Worm (Caenorhabditis elegans) whole organism, late embryonic: ENCODE data around the gene T13G4.7.

ENCODE experiments used
- C08G9.2 ChIP-seq: sonication (generic microtip); optimal IDR thresholded peaks from 2 replicates; lab custom pipeline; 2016; ENCODE audit warnings: mild to moderate bottlenecking, missing genetic modification characterization, moderate library complexity, missing compliant biosample characterization
- F13H6.1 ChIP-seq: sonication (generic microtip); optimal IDR thresholded peaks from 2 replicates; lab custom pipeline; 2016; ENCODE audit warnings: missing genetic modification characterization, missing compliant biosample characterization
- K09A11.1 ChIP-seq: sonication (generic microtip); optimal IDR thresholded peaks from 2 replicates; lab custom pipeline; 2017; ENCODE audit warnings: antibody characterized with exemption, mild to moderate bottlenecking, missing genetic modification characterization, missing compliant biosample characterization; ENCODE audit not compliant: insufficient read depth
- Y22D7AL.16 ChIP-seq: sonication (generic microtip); optimal IDR thresholded peaks from 2 replicates; lab custom pipeline; 2016; ENCODE audit warnings: missing genetic modification characterization, missing compliant biosample characterization
- ahr-1 ChIP-seq: sonication (generic microtip); optimal IDR thresholded peaks from 2 replicates; lab custom pipeline; 2016; ENCODE audit warnings: missing genetic modification characterization, missing compliant biosample characterization
- ama-1 ChIP-seq: fragments of 150-350 bp; optimal IDR thresholded peaks from 2 replicates; lab custom pipeline; 2014
- ceh-18 ChIP-seq: sonication (generic microtip); optimal IDR thresholded peaks from 2 replicates; lab custom pipeline; 2016; ENCODE audit warnings: missing genetic modification characterization, missing compliant biosample characterization
- ceh-19 ChIP-seq: fragments of 200-800 bp; sonication (Bioruptor generic); optimal IDR thresholded peaks from 2 replicates; lab custom pipeline; 2018; ENCODE audit warnings: mild to moderate bottlenecking, missing genetic modification characterization, missing compliant biosample characterization
- ceh-2 ChIP-seq: sonication (generic microtip); optimal IDR thresholded peaks from 2 replicates; lab custom pipeline; 2016; ENCODE audit warnings: missing genotype, missing genetic modification characterization, missing compliant biosample characterization
- ceh-22 ChIP-seq: sonication (generic microtip); optimal IDR thresholded peaks from 2 replicates; lab custom pipeline; 2017; ENCODE audit warnings: missing biosample characterization, missing genetic modification characterization
- ceh-24 ChIP-seq: sonication (generic microtip); optimal IDR thresholded peaks from 2 replicates; lab custom pipeline; 2016; ENCODE audit warnings: mild to moderate bottlenecking, missing genetic modification characterization, missing compliant biosample characterization
- ceh-31 ChIP-seq: sonication (generic microtip); optimal IDR thresholded peaks from 2 replicates; lab custom pipeline; 2016; ENCODE audit warnings: missing genetic modification characterization, missing compliant biosample characterization
- ceh-6 ChIP-seq: fragments of 200-800 bp; sonication (Bioruptor generic); optimal IDR thresholded peaks from 2 replicates; lab custom pipeline; 2018; ENCODE audit warnings: mild to moderate bottlenecking, missing genetic modification characterization, missing compliant biosample characterization
- ceh-9 ChIP-seq: sonication (generic microtip); optimal IDR thresholded peaks from 2 replicates; lab custom pipeline; 2016; ENCODE audit warnings: mild to moderate bottlenecking, missing genetic modification characterization, inconsistent platforms, missing compliant biosample characterization
- dmd-4 ChIP-seq: sonication (generic microtip); optimal IDR thresholded peaks from 2 replicates; lab custom pipeline; 2016; ENCODE audit warnings: borderline replicate concordance, missing genetic modification characterization, missing compliant biosample characterization
- elt-2 ChIP-seq: sonication (generic microtip); optimal IDR thresholded peaks from 2 replicates; lab custom pipeline; 2016; ENCODE audit warnings: missing genetic modification reagents, missing genetic modification characterization, missing compliant biosample characterization
- elt-4 ChIP-seq: sonication (generic microtip); optimal IDR thresholded peaks from 2 replicates; lab custom pipeline; 2016; ENCODE audit warnings: missing genetic modification characterization, missing compliant biosample characterization
- eyg-1 ChIP-seq: sonication (generic microtip); optimal IDR thresholded peaks from 2 replicates; lab custom pipeline; 2016; ENCODE audit warnings: missing genotype, missing genetic modification characterization, missing compliant biosample characterization
- gmeb-2 ChIP-seq: sonication (generic microtip); optimal IDR thresholded peaks from 2 replicates; lab custom pipeline; 2016; ENCODE audit warnings: missing genetic modification characterization, inconsistent platforms, missing compliant biosample characterization
- hlh-30 ChIP-seq: sonication (generic microtip); optimal IDR thresholded peaks from 2 replicates; lab custom pipeline; 2017; ENCODE audit warnings: antibody characterized with exemption, missing genetic modification characterization, missing compliant biosample characterization; ENCODE audit not compliant: insufficient read depth
- hlh-8 ChIP-seq: sonication (generic microtip); optimal IDR thresholded peaks from 2 replicates; lab custom pipeline; 2016; ENCODE audit warnings: missing genotype, missing genetic modification characterization, missing compliant biosample characterization
- lin-11 ChIP-seq: fragments of 200-800 bp; sonication (Bioruptor generic); optimal IDR thresholded peaks from 2 replicates; lab custom pipeline; 2018; ENCODE audit warnings: mild to moderate bottlenecking, missing genetic modification characterization, missing compliant biosample characterization
- madf-2 ChIP-seq: sonication (generic microtip); optimal IDR thresholded peaks from 2 replicates; lab custom pipeline; 2017; ENCODE audit warnings: missing genetic modification characterization, missing compliant biosample characterization
- nfya-1 ChIP-seq: sonication (generic microtip); optimal IDR thresholded peaks from 2 replicates; lab custom pipeline; 2017; ENCODE audit warnings: missing genetic modification characterization, mild to moderate bottlenecking, missing compliant biosample characterization, antibody characterized with exemption, moderate library complexity
- nhr-232 ChIP-seq: sonication (generic microtip); optimal IDR thresholded peaks from 2 replicates; lab custom pipeline; 2016; ENCODE audit warnings: missing genetic modification characterization, missing compliant biosample characterization
- odd-2 ChIP-seq: sonication (generic microtip); optimal IDR thresholded peaks from 2 replicates; lab custom pipeline; 2017; ENCODE audit warnings: antibody characterized with exemption, mild to moderate bottlenecking, missing genetic modification characterization, missing compliant biosample characterization
- pag-3 ChIP-seq: sonication (generic microtip); optimal IDR thresholded peaks from 2 replicates; lab custom pipeline; 2016; ENCODE audit warnings: missing compliant biosample characterization, missing genetic modification characterization, borderline replicate concordance
- pax-1 ChIP-seq: fragments of 150-350 bp; optimal IDR thresholded peaks from 2 replicates; lab custom pipeline; 2014; ENCODE audit warnings: missing biosample characterization, missing genetic modification characterization
- pha-4 ChIP-seq: fragments of 150-350 bp; optimal IDR thresholded peaks from 2 replicates; lab custom pipeline; 2018; ENCODE audit warnings: missing biosample characterization, missing genetic modification reagents, missing genetic modification characterization
- ref-2 ChIP-seq: sonication (generic microtip); optimal IDR thresholded peaks from 2 replicates; lab custom pipeline; 2016; ENCODE audit warnings: missing genetic modification characterization, missing compliant biosample characterization
- sox-2 ChIP-seq: fragments of 200-800 bp; sonication (Bioruptor generic); IDR thresholded peaks from 2 replicates; pipeline ENCODE4 v1.3.6; 2022; ENCODE audit warnings: missing genetic modification reagents, missing genetic modification characterization, missing compliant biosample characterization
- tbx-2 ChIP-seq: sonication (generic microtip); optimal IDR thresholded peaks from 2 replicates; lab custom pipeline; 2016; ENCODE audit warnings: missing genetic modification characterization, missing compliant biosample characterization
- tbx-7 ChIP-seq: sonication (generic microtip); optimal IDR thresholded peaks from 2 replicates; lab custom pipeline; 2016; ENCODE audit warnings: missing genotype, missing genetic modification characterization, missing compliant biosample characterization
- ttx-3 ChIP-seq: sonication (generic microtip); optimal IDR thresholded peaks from 2 replicates; lab custom pipeline; 2016; ENCODE audit warnings: missing genetic modification reagents, missing genetic modification characterization, missing compliant biosample characterization
- unc-86 ChIP-seq: sonication (generic microtip); optimal IDR thresholded peaks from 2 replicates; lab custom pipeline; 2016; ENCODE audit warnings: missing genetic modification characterization, missing compliant biosample characterization
- zip-5 ChIP-seq: sonication (generic microtip); optimal IDR thresholded peaks from 2 replicates; lab custom pipeline; 2016; ENCODE audit warnings: missing genetic modification characterization, missing compliant biosample characterization
- ztf-16 ChIP-seq: sonication (generic microtip); optimal IDR thresholded peaks from 2 replicates; lab custom pipeline; 2017; ENCODE audit warnings: missing genetic modification characterization, missing compliant biosample characterization

Gene T13G4.7

DNA sequence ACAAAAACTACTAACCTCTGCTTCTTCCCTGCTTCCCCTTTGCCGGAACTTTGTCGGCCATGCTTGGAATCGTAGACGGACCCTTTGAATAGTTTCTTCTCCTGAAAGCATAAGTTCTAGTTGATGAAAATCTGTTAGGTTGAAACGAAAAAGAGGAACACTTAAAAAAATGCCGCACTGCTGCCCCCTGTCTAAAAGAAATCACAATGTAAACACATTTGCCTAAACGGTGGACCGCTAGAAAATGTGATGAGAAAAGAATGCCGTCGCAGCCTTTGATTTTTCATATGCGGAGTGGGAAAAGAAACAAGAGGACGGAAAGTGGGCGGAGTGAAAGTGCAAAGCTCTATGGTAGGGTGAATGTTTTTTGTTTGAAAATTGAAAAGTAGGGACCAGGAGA is at the start of gene T13G4.7:
T13G4.7 (minus strand) TSS at position 101 of the 400 bp plus-strand sequence.
- TF ChIP-seq ttx-3 (tag; lab: Kevin White, UChicago) (no peak), gmeb-2 (tag; lab: Kevin White, UChicago) (no peak), ceh-2 (tag; lab: Kevin White, UChicago) (no peak), ceh-18 (tag; lab: Kevin White, UChicago) (no peak), zip-5 (no peak), ztf-16 (tag; lab: Kevin White, UChicago) (no peak), ama-1 (lab: Kevin White, UChicago) (no peak), elt-2 (no peak), unc-86 (tag; lab: Kevin White, UChicago) (no peak), Y22D7AL.16 (tag; lab: Kevin White, UChicago) (no peak), madf-2 (tag; lab: Kevin White, UChicago) (no peak), ref-2 (tag; lab: Kevin White, UChicago) (no peak), F13H6.1 (tag; lab: Kevin White, UChicago) (no peak), elt-4 (tag; lab: Kevin White, UChicago) (no peak), C08G9.2 (tag; lab: Kevin White, UChicago) (no peak), ceh-31 (tag; lab: Kevin White, UChicago) (no peak), sox-2 (GFP tag; lab: Robert Waterston, UW) (no peak)
- TF ChIP-seq, all 69 proteins: peak for 0

DNA sequence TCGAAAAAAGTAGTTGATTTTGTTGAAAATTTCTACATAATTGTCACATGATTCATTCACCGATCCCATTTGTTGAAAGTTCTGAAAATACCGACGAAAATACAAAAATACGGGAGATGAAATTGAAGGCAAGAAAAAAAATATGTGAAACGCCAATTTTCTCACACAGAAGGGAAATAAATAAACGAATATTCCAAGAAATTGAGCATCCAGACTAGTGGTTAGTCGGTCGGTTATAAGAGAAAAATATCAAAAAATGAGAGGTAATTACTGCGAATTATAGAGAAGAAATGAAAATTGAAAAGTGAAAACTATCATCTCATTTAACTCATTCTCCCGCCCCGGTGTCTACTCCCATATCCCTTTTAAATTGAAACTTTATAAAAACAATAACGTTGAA is 49.6 kb upstream of the T13G4.7 start, which contains the start of gene npr-11:
npr-11 (minus strand) TSS at position 101 of the 400 bp plus-strand sequence.
- TF ChIP-seq ahr-1 (no peak), lin-11 (tag; lab: Kevin White, UChicago) (no peak), madf-2 (tag; lab: Kevin White, UChicago) (no peak), ceh-19 (GFP tag; lab: Kevin White, UChicago) (no peak), pag-3 (tag; lab: Kevin White, UChicago) (no peak), ceh-9 (no peak), nfya-1 (tag; lab: Kevin White, UChicago) (no peak), ama-1 (lab: Kevin White, UChicago) (no peak), hlh-8 (tag; lab: Kevin White, UChicago) (no peak), ceh-6 (no peak), hlh-30 (tag; lab: Kevin White, UChicago) (no peak), pha-4 (tag; lab: Kevin White, UChicago) (no peak)

ce11 chrX:1249738-1250137 is 43.8 kb upstream of the T13G4.7 start, which contains the start of gene C25G6.4:
Gene C25G6.4 (minus strand): TSS chrX:1249838.
- TF ChIP-seq dmd-4 (tag; lab: Kevin White, UChicago) (no peak), ceh-9 (no peak), C08G9.2 (tag; lab: Kevin White, UChicago) (no peak), ceh-22 (no peak), odd-2 (tag; lab: Kevin White, UChicago) (no peak), sox-2 (GFP tag; lab: Robert Waterston, UW) (no peak), tbx-2 (tag; lab: Kevin White, UChicago) (no peak), pax-1 (tag; lab: Kevin White, UChicago) (no peak), nfya-1 (tag; lab: Kevin White, UChicago) (no peak), ceh-24 (tag; lab: Kevin White, UChicago) (no peak), eyg-1 (no peak), K09A11.1 (tag; lab: Kevin White, UChicago) (no peak), hlh-30 (tag; lab: Kevin White, UChicago) (no peak), ztf-16 (tag; lab: Kevin White, UChicago) (no peak), pag-3 (tag; lab: Kevin White, UChicago) (no peak), ceh-18 (tag; lab: Kevin White, UChicago) (no peak), elt-2 (no peak)

ce11 chrX:1245717-1246116 is 39.8 kb upstream of the T13G4.7 start, which contains the start of gene tsp-9:
Gene tsp-9 (plus strand): TSS chrX:1246017.
- TF ChIP-seq tbx-7 (tag; lab: Kevin White, UChicago) (no peak), sox-2 (GFP tag; lab: Robert Waterston, UW) (no peak), nhr-232 (tag; lab: Kevin White, UChicago) (no peak), ceh-31 (tag; lab: Kevin White, UChicago) (no peak), pag-3 (tag; lab: Kevin White, UChicago) (no peak), ceh-22 (no peak), ref-2 (tag; lab: Kevin White, UChicago) (no peak)
